Worm (Caenorhabditis elegans): ENCODE results near the gene T07E3.3.

Gene T07E3.3

ce11 chrIII:6898518-6898917 is 5.2 kb upstream of the T07E3.3 start (continued):
- TF ChIP-seq hlh-30 (tag; optimal IDR thresholded peaks at IDR 0.05; ENCODE audit: insufficient read depth) (peak; percentile 84), hmg-1.1 (GFP tag; IDR thresholded peaks at IDR 0.05) (no peak), lsy-2 (tag; optimal IDR thresholded peaks at IDR 0.05) (peak in 1 of 2 experiments; percentile 44), zip-11 (GFP tag; IDR thresholded peaks at IDR 0.05) (no peak), nhr-28 (tag; optimal IDR thresholded peaks at IDR 0.05) (peak; percentile 80), lin-38 (GFP tag; IDR thresholded peaks at IDR 0.05) (no peak), zip-2 (tag; optimal IDR thresholded peaks at IDR 0.05) (no peak), tag-97 (GFP tag; IDR thresholded peaks at IDR 0.05) (no peak), madf-9 (GFP tag; conservative IDR thresholded peaks at IDR 0.05) (no peak), daf-19 (GFP tag; conservative IDR thresholded peaks at IDR 0.05) (no peak), ceh-44 (GFP tag; IDR thresholded peaks at IDR 0.05) (no peak), lin-29 (GFP tag; IDR thresholded peaks at IDR 0.05) (no peak), mxl-2 (GFP tag; conservative IDR thresholded peaks at IDR 0.05) (peak; percentile 60), nhr-76 (tag; optimal IDR thresholded peaks at IDR 0.05) (no peak), aha-1 (tag) (no peak), lin-13 (GFP tag; optimal IDR thresholded peaks at IDR 0.05) (no peak), cey-2 (tag; optimal IDR thresholded peaks at IDR 0.05; ENCODE audit: borderline replicate concordance, insufficient read depth) (no peak), F49E8.2 (tag; optimal IDR thresholded peaks at IDR 0.05; ENCODE audit: borderline replicate concordance) (no peak), mes-2 (tag; optimal IDR thresholded peaks at IDR 0.05; ENCODE audit: poor library complexity, severe bottlenecking) (no peak), mdt-29 (GFP tag; IDR thresholded peaks at IDR 0.05) (no peak), nhr-237 (tag; optimal IDR thresholded peaks at IDR 0.05) (no peak), Y5F2A.4 (GFP tag; optimal IDR thresholded peaks at IDR 0.05) (no peak), F37D6.2 (tag; optimal IDR thresholded peaks at IDR 0.05) (no peak), nhr-48 (tag; optimal IDR thresholded peaks at IDR 0.05) (peak; percentile 47), aly-2 (tag; optimal IDR thresholded peaks at IDR 0.05) (no peak), dmd-8 (GFP tag; IDR thresholded peaks at IDR 0.05) (no peak), ztf-7 (tag; optimal IDR thresholded peaks at IDR 0.05) (no peak), dmd-6 (GFP tag; IDR thresholded peaks at IDR 0.05) (peak; percentile 74), daf-16 (GFP tag; optimal IDR thresholded peaks at IDR 0.05) (peak in 1 of 2 experiments; percentile 1), daf-16 (tag; optimal IDR thresholded peaks at IDR 0.05) (peak; percentile 22), unc-62 (GFP tag; optimal IDR thresholded peaks at IDR 0.05 in 1 of 2) (peak in 1 of 2 experiments; percentile 72), unc-62 (tag; optimal IDR thresholded peaks at IDR 0.05) (no peak), F10B5.3 (tag; optimal IDR thresholded peaks at IDR 0.05) (no peak), R02D3.7 (tag; optimal IDR thresholded peaks at IDR 0.05) (no peak), lir-3 (tag; optimal IDR thresholded peaks at IDR 0.05) (no peak), lin-1 (GFP tag; IDR thresholded peaks at IDR 0.05) (0 out of 2 replicates have a peak, but pooled peaks have one; percentile 31), ceh-32 (tag; optimal IDR thresholded peaks at IDR 0.05; ENCODE audit: poor library complexity) (no peak), nhr-77 (tag; optimal IDR thresholded peaks at IDR 0.05) (no peak), sdz-12 (GFP tag; optimal IDR thresholded peaks at IDR 0.05) (no peak), zfp-2 (tag; optimal IDR thresholded peaks at IDR 0.05) (no peak), dve-1 (tag; optimal IDR thresholded peaks at IDR 0.05; ENCODE audit: insufficient read depth) (peak; percentile 61), tra-1 (GFP tag; IDR thresholded peaks at IDR 0.05) (0 out of 2 replicates have a peak, but pooled peaks have one; percentile 30), F26F4.8 (GFP tag; conservative IDR thresholded peaks at IDR 0.05) (no peak), lin-15B (tag; optimal IDR thresholded peaks at IDR 0.05) (no peak), nhr-102 (tag; optimal IDR thresholded peaks at IDR 0.05) (no peak), zag-1 (tag; optimal IDR thresholded peaks at IDR 0.05) (no peak), snpc-4 (tag; optimal IDR thresholded peaks at IDR 0.05) (no peak), ZK337.2 (GFP tag; IDR thresholded peaks at IDR 0.05) (no peak), jun-1 (tag; optimal IDR thresholded peaks at IDR 0.05) (no peak), lim-7 (GFP tag; IDR thresholded peaks at IDR 0.05) (no peak), T26A8.4 (GFP tag; IDR thresholded peaks at IDR 0.05) (no peak), daf-8 (GFP tag; IDR thresholded peaks at IDR 0.05) (no peak), spr-1 (tag; optimal IDR thresholded peaks at IDR 0.05) (no peak)
